Worm (Caenorhabditis elegans) whole organism, L3 larva: ENCODE measurements around the gene lmd-5.

Experiments
- R02D3.7 ChIP-seq: fragments of 150-350 bp; optimal IDR thresholded peaks from 2 replicates; lab custom pipeline; 2014; ENCODE audit warnings: missing biosample characterization, missing genetic modification characterization
- ZK546.5 ChIP-seq: sonication (generic microtip); optimal IDR thresholded peaks from 2 replicates; lab custom pipeline; 2017; ENCODE audit warnings: missing biosample characterization, missing genetic modification characterization
- aly-2 ChIP-seq: fragments of 150-350 bp; optimal IDR thresholded peaks from 2 replicates; lab custom pipeline; 2014; ENCODE audit warnings: missing biosample characterization, missing genetic modification characterization
- ama-1 ChIP-seq: fragments of 150-350 bp; optimal IDR thresholded peaks from 2 replicates; lab custom pipeline; 2018
- ceh-16 ChIP-seq: sonication (generic microtip); optimal IDR thresholded peaks from 2 replicates; lab custom pipeline; 2017; ENCODE audit warnings: missing biosample characterization, missing genetic modification characterization
- ceh-28 ChIP-seq: fragments of 150-350 bp; optimal IDR thresholded peaks from 2 replicates; lab custom pipeline; 2014; ENCODE audit warnings: missing biosample characterization, missing genetic modification reagents, missing genetic modification characterization
- ceh-82 ChIP-seq: fragments of 150-350 bp; optimal IDR thresholded peaks from 2 replicates; lab custom pipeline; 2014; ENCODE audit warnings: missing biosample characterization, missing genetic modification characterization
- daf-12 ChIP-seq: fragments of 150-350 bp; optimal IDR thresholded peaks from 2 replicates; lab custom pipeline; 2014; ENCODE audit warnings: missing biosample characterization, missing genetic modification reagents, missing genetic modification characterization
- egl-27 ChIP-seq: sonication (generic microtip); optimal IDR thresholded peaks from 4 replicates; lab custom pipeline; 2017; ENCODE audit warnings: missing biosample characterization, missing genetic modification reagents, missing genetic modification characterization
- egl-5 ChIP-seq: fragments of 150-350 bp; optimal IDR thresholded peaks from 2 replicates; lab custom pipeline; 2017; ENCODE audit warnings: missing biosample characterization, missing genetic modification reagents, missing genetic modification characterization, inconsistent platforms
- elt-1 ChIP-seq: fragments of 150-350 bp; optimal IDR thresholded peaks from 2 replicates; lab custom pipeline; 2014; ENCODE audit warnings: missing biosample characterization, missing genetic modification characterization
- elt-3 ChIP-seq, 3 experiments: fragments of 150-350 bp in 1 of 3; sonication (generic microtip) in 2 of 3; optimal IDR thresholded peaks; 2 replicates in 2 of 3; 4 replicates in 1 of 3; lab custom pipeline; 2014 to 2017; ENCODE audit warnings: missing biosample characterization in 3 of 3, missing genetic modification characterization in 3 of 3
- eor-1 ChIP-seq, 2 experiments: fragments of 150-350 bp; optimal IDR thresholded peaks; 2 replicates each; lab custom pipeline; 2014 to 2018; ENCODE audit warnings: missing biosample characterization in 2 of 2, missing genetic modification characterization in 2 of 2
- fkh-2 ChIP-seq: fragments of 150-350 bp; optimal IDR thresholded peaks from 2 replicates; lab custom pipeline; 2014; ENCODE audit warnings: missing biosample characterization, missing genetic modification reagents, missing genetic modification characterization
- fos-1 ChIP-seq: fragments of 150-350 bp; optimal IDR thresholded peaks from 2 replicates; lab custom pipeline; 2014; ENCODE audit warnings: missing biosample characterization, missing genetic modification characterization
- hmg-11 ChIP-seq: sonication (generic microtip); optimal IDR thresholded peaks from 2 replicates; lab custom pipeline; 2016; ENCODE audit warnings: missing genetic modification characterization, missing compliant biosample characterization
- jun-1 ChIP-seq: fragments of 150-350 bp; optimal IDR thresholded peaks from 2 replicates; lab custom pipeline; 2014; ENCODE audit warnings: missing biosample characterization, missing genetic modification reagents, missing genetic modification characterization
- lin-15B ChIP-seq: fragments of 150-350 bp; optimal IDR thresholded peaks from 2 replicates; lab custom pipeline; 2014; ENCODE audit warnings: missing biosample characterization, missing genetic modification characterization
- lsy-12 ChIP-seq: sonication (generic microtip); optimal IDR thresholded peaks from 2 replicates; lab custom pipeline; 2016; ENCODE audit warnings: mild to moderate bottlenecking, missing genetic modification characterization, missing compliant biosample characterization
- mdl-1 ChIP-seq: fragments of 150-350 bp; optimal IDR thresholded peaks from 2 replicates; lab custom pipeline; 2014; ENCODE audit warnings: missing biosample characterization, missing genetic modification characterization
- mml-1 ChIP-seq: fragments of 150-350 bp; sonication (generic microtip); optimal IDR thresholded peaks from 3 replicates; lab custom pipeline; 2014; ENCODE audit warnings: missing biosample characterization, missing genetic modification characterization
- nfya-1 ChIP-seq: sonication (generic microtip); optimal IDR thresholded peaks from 2 replicates; lab custom pipeline; 2017; ENCODE audit warnings: missing genetic modification characterization, mild to moderate bottlenecking, missing compliant biosample characterization, antibody characterized with exemption, moderate library complexity; ENCODE audit not compliant: insufficient read depth
- nhr-12 ChIP-seq: fragments of 150-350 bp; optimal IDR thresholded peaks from 2 replicates; lab custom pipeline; 2014; ENCODE audit warnings: missing biosample characterization, missing genetic modification characterization
- nhr-23 ChIP-seq: fragments of 150-350 bp; optimal IDR thresholded peaks from 2 replicates; lab custom pipeline; 2014; ENCODE audit warnings: missing biosample characterization, missing genetic modification reagents, missing genetic modification characterization
- nhr-25 ChIP-seq: sonication (generic microtip); optimal IDR thresholded peaks from 2 replicates; lab custom pipeline; 2017; ENCODE audit warnings: missing biosample characterization, missing genetic modification characterization
- nhr-28 ChIP-seq: fragments of 150-350 bp; optimal IDR thresholded peaks from 2 replicates; lab custom pipeline; 2014; ENCODE audit warnings: missing biosample characterization, missing genetic modification characterization
- nhr-43 ChIP-seq: sonication (generic microtip); optimal IDR thresholded peaks from 2 replicates; lab custom pipeline; 2016; ENCODE audit warnings: mild to moderate bottlenecking, missing genetic modification characterization, missing compliant biosample characterization; ENCODE audit not compliant: poor library complexity, severe bottlenecking
- nhr-67 ChIP-seq: fragments of 150-350 bp; optimal IDR thresholded peaks from 2 replicates; lab custom pipeline; 2014; ENCODE audit warnings: missing biosample characterization, missing genetic modification characterization
- nhr-76 ChIP-seq: fragments of 150-350 bp; sonication (generic microtip); optimal IDR thresholded peaks from 5 replicates; lab custom pipeline; 2014; ENCODE audit warnings: missing biosample characterization, missing genetic modification characterization
- nhr-77 ChIP-seq: fragments of 150-350 bp; optimal IDR thresholded peaks from 2 replicates; lab custom pipeline; 2014; ENCODE audit warnings: missing biosample characterization, missing genetic modification characterization
- pha-4 ChIP-seq: fragments of 150-350 bp; optimal IDR thresholded peaks from 2 replicates; lab custom pipeline; 2014; ENCODE audit warnings: missing biosample characterization, missing genetic modification reagents, missing genetic modification characterization
- pqm-1 ChIP-seq: fragments of 150-350 bp; optimal IDR thresholded peaks from 2 replicates; lab custom pipeline; 2017; ENCODE audit warnings: missing biosample characterization, missing genetic modification characterization, inconsistent platforms
- sea-2 ChIP-seq: fragments of 150-350 bp; sonication (generic microtip); optimal IDR thresholded peaks from 4 replicates; lab custom pipeline; 2014; ENCODE audit warnings: missing biosample characterization, missing genetic modification reagents, missing genetic modification characterization
- skn-1 ChIP-seq: fragments of 150-350 bp; optimal IDR thresholded peaks from 2 replicates; lab custom pipeline; 2014; ENCODE audit warnings: missing biosample characterization, missing genetic modification characterization
- snpc-4 ChIP-seq: fragments of 150-350 bp; optimal IDR thresholded peaks from 2 replicates; lab custom pipeline; 2014; ENCODE audit warnings: missing biosample characterization, missing genetic modification characterization
- tbx-2 ChIP-seq: sonication (generic microtip); optimal IDR thresholded peaks from 2 replicates; lab custom pipeline; 2016; ENCODE audit warnings: mild to moderate bottlenecking, missing genetic modification characterization, missing compliant biosample characterization
- unc-62 ChIP-seq: fragments of 150-350 bp; sonication (generic microtip); optimal IDR thresholded peaks from 4 replicates; lab custom pipeline; 2014; ENCODE audit warnings: missing biosample characterization, missing genetic modification reagents, missing genetic modification characterization
- ztf-11 ChIP-seq: fragments of 150-350 bp; optimal IDR thresholded peaks from 2 replicates; lab custom pipeline; 2014; ENCODE audit warnings: missing biosample characterization, missing genetic modification characterization

Gene lmd-5

DNA sequence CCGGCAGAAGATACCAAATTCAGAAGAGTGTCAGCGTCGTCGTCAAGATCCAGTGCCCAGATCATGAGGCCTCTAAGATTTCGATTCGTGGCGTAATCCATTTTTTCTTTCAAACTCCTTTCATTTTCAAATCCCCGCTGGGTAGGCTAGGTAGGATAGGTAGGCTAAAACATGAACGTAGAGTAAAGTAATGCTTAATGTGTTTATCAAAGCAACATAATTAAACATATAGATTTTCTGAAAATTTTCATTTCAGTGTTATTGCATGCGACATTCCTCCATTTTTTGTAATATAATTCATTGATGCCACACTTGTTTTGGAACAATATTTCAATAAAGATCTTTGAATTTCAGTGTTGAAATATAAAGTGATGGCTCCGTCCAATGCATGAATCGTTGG lies 6.0 kb downstream of the lmd-5 start, which contains the start of gene T01C4.8:
TSS of gene T01C4.8 (minus strand) at position 101 of the 400 bp plus-strand sequence.
- TF ChIP-seq nhr-43 (tag; lab: Kevin White, UChicago) (no peak), nhr-76 (tag; lab: Kevin White, UChicago) (no peak), ama-1 (no peak), hmg-11 (tag; lab: Kevin White, UChicago) (no peak), eor-1 (tag; optimal IDR thresholded peaks at IDR 0.05; lab: Kevin White, UChicago) (no peak), daf-12 (tag; lab: Kevin White, UChicago) (no peak), nfya-1 (tag; lab: Kevin White, UChicago) (no peak), ceh-16 (tag; lab: Kevin White, UChicago) (no peak), lin-15B (no peak), pqm-1 (no peak), ceh-28 (no peak), fos-1 (no peak), nhr-25 (tag; lab: Kevin White, UChicago) (no peak), mdl-1 (tag; lab: Kevin White, UChicago) (no peak), jun-1 (tag; lab: Kevin White, UChicago) (no peak)

DNA sequence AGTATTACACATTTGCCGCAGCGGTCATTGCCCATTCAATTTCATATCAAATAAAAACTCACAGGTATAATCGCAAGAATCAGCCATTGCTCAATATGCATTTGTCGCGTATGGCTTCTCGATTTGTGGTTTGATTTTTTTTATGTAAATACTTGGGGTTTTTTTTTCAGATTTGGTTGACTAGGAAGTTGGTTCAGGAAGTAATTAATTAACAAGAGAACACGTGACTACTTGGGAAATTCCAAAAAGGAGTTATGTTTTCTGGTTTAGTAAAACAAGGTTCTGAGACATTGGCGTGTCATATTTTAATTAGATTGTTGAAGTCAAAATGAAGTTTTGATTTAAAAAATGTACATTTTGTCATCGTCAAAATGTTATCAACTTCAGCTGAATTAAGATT lies 7.5 kb downstream of the lmd-5 start, which contains the start of gene srx-36:
TSS of gene srx-36 (minus strand) at position 101 of the 400 bp plus-strand sequence.
- TF ChIP-seq egl-27, result no peak
- no peak for TF ChIP-seq nhr-43 (tag; lab: Kevin White, UChicago)
- no peak for TF ChIP-seq lsy-12 (tag; lab: Kevin White, UChicago)

DNA sequence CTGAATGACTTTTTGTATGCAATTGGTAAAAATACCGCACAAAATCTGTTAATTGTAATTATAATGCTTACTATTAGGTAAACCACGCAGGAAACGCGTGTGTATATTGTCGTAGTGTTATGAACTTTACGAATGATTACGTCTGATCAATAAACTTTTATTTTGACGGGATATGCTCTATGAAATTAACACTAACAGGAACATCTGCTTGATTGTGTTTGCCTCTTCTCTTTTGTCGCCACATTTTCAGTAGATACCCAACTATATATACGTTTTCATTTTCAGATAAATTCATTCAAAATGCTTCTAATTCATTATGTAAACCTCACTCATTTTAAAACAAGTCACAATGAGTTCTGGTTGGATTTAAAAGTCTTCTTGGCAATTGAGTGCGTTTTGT lies 8.8 kb downstream of the lmd-5 start, which contains the start of gene sre-10:
TSS of gene sre-10 (plus strand) at position 301 of the 400 bp plus-strand sequence.
- TF ChIP-seq hmg-11 (tag; lab: Kevin White, UChicago) (no peak), nhr-43 (tag; lab: Kevin White, UChicago) (no peak), snpc-4 (tag; lab: Kevin White, UChicago) (no peak), aly-2 (tag; lab: Kevin White, UChicago) (no peak), daf-12 (tag; lab: Kevin White, UChicago) (no peak), pqm-1 (no peak), elt-3 (tag; optimal IDR thresholded peaks at IDR 0.05; lab: Kevin White, UChicago) (no peak), nhr-23 (tag; lab: Kevin White, UChicago) (no peak), tbx-2 (tag; lab: Kevin White, UChicago) (no peak), mml-1 (tag; lab: Kevin White, UChicago) (no peak), fkh-2 (tag; lab: Kevin White, UChicago) (no peak), jun-1 (tag; lab: Kevin White, UChicago) (no peak), elt-1 (tag; lab: Kevin White, UChicago) (no peak), sea-2 (no peak), ceh-28 (no peak), ZK546.5 (tag; lab: Kevin White, UChicago) (no peak), fos-1 (no peak), nhr-67 (tag; lab: Kevin White, UChicago) (no peak), pha-4 (tag; lab: Kevin White, UChicago) (no peak), nhr-12 (tag; lab: Kevin White, UChicago) (no peak)

DNA sequence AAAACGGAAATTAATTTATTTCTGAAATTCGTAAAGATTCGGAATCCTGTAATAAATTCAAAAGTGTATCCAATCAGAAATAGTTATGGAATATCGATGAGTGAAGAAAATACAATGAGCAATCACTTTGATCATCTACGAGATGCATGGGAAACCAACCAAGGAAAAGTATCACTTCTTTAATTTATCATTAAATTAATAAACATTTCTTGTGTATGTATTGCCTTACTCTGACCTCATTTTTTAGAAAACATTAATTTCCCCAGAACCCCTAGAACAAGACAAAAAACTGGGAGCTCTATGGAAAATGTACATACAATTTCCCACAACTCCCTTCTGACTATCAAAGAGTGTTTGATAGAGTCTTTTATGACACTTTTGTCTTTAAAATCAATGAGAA lies 10.5 kb downstream of the lmd-5 start, which contains the start of gene F10D2.16:
TSS of gene F10D2.16 (plus strand) at position 301 of the 400 bp plus-strand sequence.
- TF ChIP-seq tbx-2 (tag; lab: Kevin White, UChicago) (no peak), sea-2 (no peak), nhr-77 (tag; lab: Kevin White, UChicago) (no peak), ceh-82 (tag; lab: Kevin White, UChicago) (no peak), unc-62 (no peak), pqm-1 (no peak), elt-1 (tag; lab: Kevin White, UChicago) (no peak), nhr-12 (tag; lab: Kevin White, UChicago) (no peak), nhr-23 (tag; lab: Kevin White, UChicago) (no peak), daf-12 (tag; lab: Kevin White, UChicago) (no peak), nhr-67 (tag; lab: Kevin White, UChicago) (no peak)

DNA sequence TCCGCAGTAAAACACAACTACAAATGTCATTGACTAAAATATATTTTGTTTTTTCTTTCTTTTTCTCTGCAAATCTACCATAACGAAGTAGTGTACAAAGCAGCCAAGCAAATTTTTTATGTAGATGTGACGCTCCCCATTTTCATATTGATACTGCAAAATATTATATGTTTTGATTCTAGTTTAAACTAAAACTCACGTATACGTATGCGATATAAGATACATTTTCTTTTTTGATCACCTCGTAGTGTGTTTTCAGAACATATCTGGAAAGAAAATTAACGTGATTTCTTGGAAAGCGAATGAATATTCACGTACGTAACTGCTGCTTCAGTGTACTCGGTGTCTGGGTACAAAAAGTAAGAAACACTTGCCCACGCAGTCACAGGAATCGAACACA lies 13.4 kb downstream of the lmd-5 start:
- TF ChIP-seq skn-1 (tag; lab: Kevin White, UChicago) (no peak), egl-5 (no peak), nhr-28 (no peak), ztf-11 (tag; lab: Kevin White, UChicago) (no peak), ceh-28 (no peak), R02D3.7 (tag; lab: Kevin White, UChicago) (no peak)
